Worm (Caenorhabditis elegans) whole organism, L2 larva: ENCODE data around the gene dct-5.

ENCODE experiments used
- Y55F3AM.14 ChIP-seq: fragments of 200-800 bp; sonication (Bioruptor generic); optimal IDR thresholded peaks from 2 replicates; lab custom pipeline; 2018; ENCODE audit warnings: mild to moderate bottlenecking, missing genetic modification characterization, missing compliant biosample characterization
- ama-1 ChIP-seq: fragments of 150-350 bp; optimal IDR thresholded peaks from 2 replicates; lab custom pipeline; 2018; ENCODE audit warnings: inconsistent platforms
- ceh-82 ChIP-seq: fragments of 150-350 bp; optimal IDR thresholded peaks from 2 replicates; lab custom pipeline; 2014; ENCODE audit warnings: missing biosample characterization, missing genetic modification characterization
- crh-2 ChIP-seq: sonication (generic microtip); optimal IDR thresholded peaks from 2 replicates; lab custom pipeline; 2017; ENCODE audit warnings: missing biosample characterization, missing genetic modification characterization
- dmd-4 ChIP-seq: sonication (generic microtip); optimal IDR thresholded peaks from 2 replicates; lab custom pipeline; 2017; ENCODE audit warnings: missing biosample characterization, missing genetic modification characterization
- elt-1 ChIP-seq: fragments of 150-350 bp; optimal IDR thresholded peaks from 2 replicates; lab custom pipeline; 2014; ENCODE audit warnings: missing biosample characterization, missing genetic modification characterization
- gmeb-1 ChIP-seq: fragments of 150-350 bp; optimal IDR thresholded peaks from 2 replicates; lab custom pipeline; 2014; ENCODE audit warnings: missing biosample characterization, missing genetic modification characterization
- lin-13 ChIP-seq: fragments of 150-350 bp; optimal IDR thresholded peaks from 2 replicates; lab custom pipeline; 2014; ENCODE audit warnings: missing biosample characterization, missing genetic modification reagents, missing genetic modification characterization
- lin-39 ChIP-seq: fragments of 150-350 bp; optimal IDR thresholded peaks from 2 replicates; lab custom pipeline; 2014; ENCODE audit warnings: missing biosample characterization, missing genetic modification reagents, missing genetic modification characterization
- nhr-23 ChIP-seq: fragments of 150-350 bp; optimal IDR thresholded peaks from 2 replicates; lab custom pipeline; 2014; ENCODE audit warnings: missing biosample characterization, missing genetic modification reagents, missing genetic modification characterization
- nhr-237 ChIP-seq: fragments of 150-350 bp; optimal IDR thresholded peaks from 2 replicates; lab custom pipeline; 2014; ENCODE audit warnings: missing biosample characterization, missing genetic modification characterization
- peb-1 ChIP-seq: fragments of 150-350 bp; optimal IDR thresholded peaks from 2 replicates; lab custom pipeline; 2014; ENCODE audit warnings: missing biosample characterization, missing genetic modification characterization
- unc-62 ChIP-seq: fragments of 150-350 bp; optimal IDR thresholded peaks from 2 replicates; lab custom pipeline; 2014; ENCODE audit warnings: missing biosample characterization, missing genetic modification reagents, missing genetic modification characterization
- ztf-11 ChIP-seq: sonication (generic microtip); optimal IDR thresholded peaks from 2 replicates; lab custom pipeline; 2017; ENCODE audit warnings: missing biosample characterization, missing genetic modification characterization

- no peak for TF ChIP-seq Y55F3AM.14
- TF ChIP-seq lin-39 (tag; lab: Kevin White, UChicago) = no peak
- TF ChIP-seq unc-62 = no peak
- no peak for TF ChIP-seq dmd-4 (tag; lab: Kevin White, UChicago)
- no peak for TF ChIP-seq ztf-11 (tag; lab: Kevin White, UChicago)
- TF ChIP-seq nhr-237 (tag; lab: Kevin White, UChicago) = no peak
- no peak for TF ChIP-seq lin-13 (GFP tag; lab: Kevin White, UChicago)
- TF ChIP-seq ama-1 (lab: Kevin White, UChicago) = no peak
- TF ChIP-seq elt-1 (tag; lab: Kevin White, UChicago) = no peak
- TF ChIP-seq peb-1 (tag; lab: Kevin White, UChicago) = no peak
- no peak for TF ChIP-seq ceh-82
- no peak for TF ChIP-seq nhr-23 (tag; lab: Kevin White, UChicago)
- TF ChIP-seq gmeb-1 (tag; lab: Kevin White, UChicago) = no peak
- TF ChIP-seq crh-2 (tag; lab: Kevin White, UChicago) = no peak
These were observed 19.1 kb upstream of the dct-5 start, which contains the start of gene daz-1 for ce11 chrII:5455650-5456355.
